Fruit fly (Drosophila melanogaster) whole organism, embryonic: ENCODE data around the gene Scox.

Source experiments
- Atf-2 ChIP-seq: fragments of 200-800 bp; sonication (Bioruptor generic); optimal IDR thresholded peaks from 2 replicates; lab custom pipeline; 2016; ENCODE audit warnings: missing biosample characterization, missing genetic modification characterization
- BEAF-32 ChIP-seq: fragments of 200-800 bp; sonication (Bioruptor generic); optimal IDR thresholded peaks from 3 replicates; lab custom pipeline; 2017; ENCODE audit warnings: missing biosample characterization, missing genetic modification characterization, mild to moderate bottlenecking, moderate library complexity, missing genetic modification reagents
- CG11504 ChIP-seq: fragments of 200-800 bp; sonication (Bioruptor generic); optimal IDR thresholded peaks from 3 replicates; lab custom pipeline; 2019; ENCODE audit warnings: missing biosample characterization, mild to moderate bottlenecking, missing genetic modification characterization, moderate library complexity
- CG13624 ChIP-seq: fragments of 200-800 bp; sonication (Bioruptor generic); optimal IDR thresholded peaks from 2 replicates; lab custom pipeline; 2016; ENCODE audit warnings: missing biosample characterization, missing genetic modification characterization
- CG16813 ChIP-seq: fragments of 200-800 bp; sonication (Bioruptor generic); IDR thresholded peaks from 3 replicates; pipeline ENCODE4 v1.3.6; 2022; ENCODE audit warnings: missing biosample characterization, missing genetic modification characterization; ENCODE audit not compliant: partially characterized antibody
- CG17186 ChIP-seq: fragments of 200-800 bp; sonication (Bioruptor generic); optimal IDR thresholded peaks from 3 replicates; lab custom pipeline; 2017; ENCODE audit warnings: missing biosample characterization, missing genetic modification reagents, missing genetic modification characterization
- CG17829 ChIP-seq: fragments of 200-800 bp; optimal IDR thresholded peaks from 2 replicates; lab custom pipeline; 2019; ENCODE audit warnings: missing biosample characterization, mild to moderate bottlenecking, missing genetic modification characterization, moderate library complexity
- CG1832 ChIP-seq: fragments of 200-800 bp; sonication (Bioruptor generic); optimal IDR thresholded peaks from 2 replicates; lab custom pipeline; 2017; ENCODE audit warnings: missing biosample characterization, mild to moderate bottlenecking, missing genetic modification characterization, inconsistent platforms
- CG2875 ChIP-seq: fragments of 200-800 bp; sonication (Bioruptor generic); optimal IDR thresholded peaks from 2 replicates; lab custom pipeline; 2017; ENCODE audit warnings: missing biosample characterization, mild to moderate bottlenecking, missing genetic modification characterization, missing genetic modification reagents
- CG32767 ChIP-seq: fragments of 200-800 bp; sonication (Bioruptor generic); IDR thresholded peaks from 2 replicates; pipeline ENCODE4 v1.3.6; 2022; ENCODE audit warnings: missing biosample characterization, missing genetic modification characterization
- CG4854 ChIP-seq: fragments of 200-800 bp; sonication (Bioruptor generic); optimal IDR thresholded peaks from 2 replicates; lab custom pipeline; 2016; ENCODE audit warnings: missing biosample characterization, missing genetic modification characterization, inconsistent platforms
- CG5245 ChIP-seq: fragments of 200-800 bp; sonication (Bioruptor generic); optimal IDR thresholded peaks from 3 replicates; lab custom pipeline; 2016; ENCODE audit warnings: missing biosample characterization, missing genetic modification characterization
- CG6765 ChIP-seq: fragments of 200-800 bp; sonication (Bioruptor generic); optimal IDR thresholded peaks from 3 replicates; lab custom pipeline; 2017; ENCODE audit warnings: missing biosample characterization, mild to moderate bottlenecking, missing genetic modification characterization
- CG7556 ChIP-seq: fragments of 200-800 bp; sonication (Bioruptor generic); optimal IDR thresholded peaks from 2 replicates; lab custom pipeline; 2017; ENCODE audit warnings: missing biosample characterization, mild to moderate bottlenecking, missing genetic modification characterization
- CG9797 ChIP-seq: fragments of 200-800 bp; sonication (Bioruptor generic); optimal IDR thresholded peaks from 3 replicates; lab custom pipeline; 2018; ENCODE audit warnings: missing biosample characterization, mild to moderate bottlenecking, missing genetic modification characterization
- CkIIα-i1 ChIP-seq: fragments of 200-800 bp; sonication (Bioruptor generic); IDR thresholded peaks from 2 replicates; pipeline ENCODE4 v1.3.6; 2022; ENCODE audit warnings: missing biosample characterization, missing genetic modification characterization
- Dek ChIP-seq: fragments of 200-800 bp; sonication (Bioruptor generic); optimal IDR thresholded peaks from 3 replicates; lab custom pipeline; 2019; ENCODE audit warnings: missing biosample characterization, mild to moderate bottlenecking, missing genetic modification characterization, moderate library complexity
- Fer3 ChIP-seq: fragments of 200-800 bp; sonication (Bioruptor generic); optimal IDR thresholded peaks from 2 replicates; lab custom pipeline; 2018; ENCODE audit warnings: missing biosample characterization, mild to moderate bottlenecking, missing genetic modification characterization, moderate library complexity
- GATAe ChIP-seq: fragments of 200-800 bp; sonication (Bioruptor generic); conservative IDR thresholded peaks from 2 replicates; pipeline ENCODE4 v1.3.6; 2022; ENCODE audit warnings: missing biosample characterization, missing genetic modification characterization
- Gug ChIP-seq: fragments of 200-800 bp; sonication (Bioruptor generic); IDR thresholded peaks from 4 replicates; pipeline ENCODE4 v1.3.6; 2022; ENCODE audit warnings: missing biosample characterization, missing genetic modification characterization
- HLH3B ChIP-seq: fragments of 200-800 bp; sonication (Bioruptor generic); IDR thresholded peaks from 2 replicates; pipeline ENCODE4 v1.3.6; 2022; ENCODE audit warnings: missing biosample characterization, missing genetic modification characterization
- Hr51 ChIP-seq, 2 experiments: fragments of 200-800 bp; sonication (Bioruptor generic); optimal IDR thresholded peaks; 2 replicates in 1 of 2; 3 replicates in 1 of 2; lab custom pipeline; 2016 to 2018; ENCODE audit warnings: missing biosample characterization in 2 of 2, missing genetic modification characterization in 2 of 2, mild to moderate bottlenecking in 1 of 2, moderate library complexity in 1 of 2
- MTF-1 ChIP-seq: fragments of 200-800 bp; sonication (Bioruptor generic); optimal IDR thresholded peaks from 2 replicates; lab custom pipeline; 2018; ENCODE audit warnings: missing biosample characterization, mild to moderate bottlenecking, missing genetic modification characterization, borderline replicate concordance
- Max ChIP-seq: fragments of 200-800 bp; sonication (Bioruptor generic); optimal IDR thresholded peaks from 2 replicates; lab custom pipeline; 2016; ENCODE audit warnings: missing biosample characterization, mild to moderate bottlenecking, missing genetic modification characterization
- NC2α ChIP-seq: fragments of 200-800 bp; sonication (Bioruptor generic); optimal IDR thresholded peaks from 2 replicates; lab custom pipeline; 2016; ENCODE audit warnings: missing biosample characterization, missing genetic modification characterization
- NK7.1 ChIP-seq: fragments of 200-800 bp; sonication (Bioruptor generic); optimal IDR thresholded peaks from 3 replicates; lab custom pipeline; 2016; ENCODE audit warnings: missing biosample characterization, missing genetic modification characterization
- Opbp ChIP-seq: fragments of 200-800 bp; sonication (Bioruptor generic); IDR thresholded peaks from 3 replicates; pipeline ENCODE4 v1.3.6; 2022; ENCODE audit warnings: missing biosample characterization, missing genetic modification characterization; ENCODE audit not compliant: partially characterized antibody
- Sox102F ChIP-seq: fragments of 200-800 bp; sonication (Bioruptor generic); optimal IDR thresholded peaks from 2 replicates; lab custom pipeline; 2018; ENCODE audit warnings: missing biosample characterization, mild to moderate bottlenecking, missing genetic modification characterization, moderate library complexity
- Stat92E ChIP-seq, 3 experiments: fragments of >200 bp in 2 of 3; fragments of 200-800 bp in 1 of 3; sonication (Bioruptor generic) in 1 of 3; optimal IDR thresholded peaks; 2 replicates each; lab custom pipeline; 2017 to 2019; ENCODE audit warnings: missing biosample characterization in 3 of 3, missing genetic modification characterization in 3 of 3, mild to moderate bottlenecking in 1 of 3, moderate library complexity in 1 of 3
- Taf1 ChIP-seq: fragments of 200-800 bp; sonication (Bioruptor generic); IDR thresholded peaks from 2 replicates; pipeline ENCODE4 v1.3.6; 2022; ENCODE audit warnings: missing biosample characterization, missing genetic modification characterization
- amos ChIP-seq: fragments of 200-800 bp; sonication (Bioruptor generic); IDR thresholded peaks from 2 replicates; pipeline ENCODE4 v1.3.6; 2022; ENCODE audit warnings: missing biosample characterization, missing genetic modification characterization; ENCODE audit not compliant: partially characterized antibody
- btn ChIP-seq: fragments of 200-800 bp; sonication (Bioruptor generic); optimal IDR thresholded peaks from 2 replicates; lab custom pipeline; 2016; ENCODE audit warnings: missing biosample characterization, missing genetic modification characterization
- caup ChIP-seq: fragments of 200-800 bp; sonication (Bioruptor generic); optimal IDR thresholded peaks from 3 replicates; lab custom pipeline; 2017; ENCODE audit warnings: missing biosample characterization, mild to moderate bottlenecking, missing genetic modification characterization, moderate library complexity; ENCODE audit not compliant: severe bottlenecking
- chn ChIP-seq: fragments of 200-800 bp; sonication (Bioruptor generic); optimal IDR thresholded peaks from 2 replicates; lab custom pipeline; 2016; ENCODE audit warnings: missing biosample characterization, missing genetic modification characterization
- dmrt11E ChIP-seq: fragments of 200-800 bp; sonication (Bioruptor generic); optimal IDR thresholded peaks from 3 replicates; lab custom pipeline; 2018; ENCODE audit warnings: missing biosample characterization, mild to moderate bottlenecking, missing genetic modification characterization, moderate library complexity
- emc ChIP-seq: fragments of 200-800 bp; sonication (Bioruptor generic); optimal IDR thresholded peaks from 2 replicates; lab custom pipeline; 2016; ENCODE audit warnings: missing biosample characterization, missing genetic modification characterization
- gt ChIP-seq: fragments of 200-800 bp; sonication (Bioruptor generic); IDR thresholded peaks from 2 replicates; pipeline ENCODE4 v1.3.6; 2022; ENCODE audit warnings: missing biosample characterization, missing genetic modification characterization
- ind ChIP-seq: fragments of 200-800 bp; sonication (Bioruptor generic); optimal IDR thresholded peaks from 3 replicates; lab custom pipeline; 2016; ENCODE audit warnings: missing biosample characterization, missing genetic modification characterization
- jigr1 ChIP-seq: fragments of 200-800 bp; sonication (Bioruptor generic); IDR thresholded peaks from 3 replicates; pipeline ENCODE4 v1.3.6; 2022; ENCODE audit warnings: missing biosample characterization, missing genetic modification characterization
- lov ChIP-seq, 2 experiments: fragments of 200-800 bp in 1 of 2; fragments of >200 bp in 1 of 2; sonication (Bioruptor generic) in 1 of 2; IDR thresholded peaks in 1 of 2; optimal IDR thresholded peaks in 1 of 2; 2 replicates in 1 of 2; 3 replicates in 1 of 2; pipeline versions ENCODE4 v1.3.6 to Lab custom; 2017 to 2022; ENCODE audit warnings: missing biosample characterization in 1 of 2, missing genetic modification characterization in 1 of 2
- nmo ChIP-seq: fragments of 200-800 bp; sonication (Bioruptor generic); optimal IDR thresholded peaks from 2 replicates; lab custom pipeline; 2018; ENCODE audit warnings: missing biosample characterization, mild to moderate bottlenecking, missing genetic modification characterization, moderate library complexity
- pum ChIP-seq: fragments of 200-800 bp; sonication (Bioruptor generic); optimal IDR thresholded peaks from 2 replicates; lab custom pipeline; 2016; ENCODE audit warnings: missing biosample characterization, missing genetic modification characterization
- sens-2 ChIP-seq: fragments of 200-800 bp; sonication (Bioruptor generic); IDR thresholded peaks from 2 replicates; pipeline ENCODE4 v1.3.6; 2022; ENCODE audit warnings: missing biosample characterization, missing genetic modification characterization
- so ChIP-seq: fragments of 200-800 bp; sonication (Bioruptor generic); IDR thresholded peaks from 3 replicates; pipeline ENCODE4 v1.3.6; 2022; ENCODE audit warnings: missing biosample characterization, missing genetic modification characterization
- toy ChIP-seq: fragments of 200-800 bp; sonication (Bioruptor generic); IDR thresholded peaks from 2 replicates; pipeline ENCODE4 v1.3.6; 2022; ENCODE audit warnings: missing biosample characterization, missing genetic modification characterization
- vfl ChIP-seq: fragments of 200-800 bp; sonication (Bioruptor generic); optimal IDR thresholded peaks from 2 replicates; lab custom pipeline; 2016; ENCODE audit warnings: missing biosample characterization, missing genetic modification characterization
- yki ChIP-seq: fragments of >200 bp; optimal IDR thresholded peaks from 3 replicates; lab custom pipeline; 2018

Scox gene

DNA sequence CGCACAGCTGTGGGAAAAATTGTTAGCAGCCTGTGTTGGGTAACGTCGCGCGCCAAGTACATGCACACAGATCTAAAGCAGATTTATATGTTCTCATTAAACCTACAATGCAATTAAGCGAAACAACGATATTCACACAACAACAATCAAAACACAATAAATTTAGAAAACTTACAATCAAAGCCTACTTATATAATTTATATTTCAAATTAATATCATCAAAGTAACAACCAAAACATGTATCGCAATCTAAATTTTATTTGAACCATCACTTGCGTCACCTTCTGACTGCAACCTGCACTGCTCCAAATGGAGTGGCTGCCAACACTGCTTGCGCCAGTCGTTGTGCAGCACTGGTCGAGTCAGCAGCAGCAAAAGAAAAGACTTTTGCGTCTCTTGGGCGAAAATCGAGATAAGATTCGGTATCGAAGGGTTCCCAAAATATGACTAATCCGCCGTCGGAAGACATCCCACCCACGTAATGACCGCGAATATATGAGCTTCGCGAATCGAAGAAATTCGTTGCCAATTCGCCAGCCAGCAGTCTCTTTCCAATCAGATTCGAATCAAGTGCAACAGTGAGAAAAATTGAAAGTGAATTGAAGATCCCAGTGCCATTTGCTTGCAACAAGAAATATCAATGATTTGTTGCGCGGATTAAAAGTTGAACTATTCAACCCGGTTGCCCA is 12.7 kb upstream of the Scox start, which contains the start of the genes CG8892 and CG34126 (continued):
- TF ChIP-seq BEAF-32 (peak; percentile 68), emc (peak; percentile 93), NC2α (GFP tag; lab: Kevin White, UChicago) (peak; percentile 80), jigr1 (peak; percentile 95), NK7.1 (peak; percentile 82), CG17829 (tag; lab: Kevin White, UChicago) (peak; percentile 98), nmo (GFP tag; lab: Kevin White, UChicago) (peak; percentile 98), Taf1 (GFP tag; lab: Robert Waterston, UW) (peak; percentile 88), CG7556 (GFP tag; lab: Kevin White, UChicago) (peak; percentile 97), Hr51 (GFP tag; optimal IDR thresholded peaks at IDR 0.05; lab: Kevin White, UChicago) (peak; percentile 95 to 98), CG5245 (peak; percentile 96), Sox102F (GFP tag; lab: Kevin White, UChicago) (peak; percentile 94), HLH3B (GFP tag; lab: Robert Waterston, UW) (peak; percentile 94), btn (GFP tag; lab: Kevin White, UChicago) (peak; percentile 64), chn (GFP tag; lab: Kevin White, UChicago) (peak; percentile 98), CG11504 (tag; lab: Kevin White, UChicago) (peak; percentile 95), CG9797 (GFP tag; lab: Kevin White, UChicago) (peak; percentile 65), sens-2 (GFP tag; lab: Robert Waterston, UW) (peak; percentile 77), CG13624 (GFP tag; lab: Kevin White, UChicago) (peak; percentile 96), toy (peak; percentile 93), ind (GFP tag; lab: Kevin White, UChicago) (peak; percentile 99), caup (GFP tag; lab: Kevin White, UChicago) (peak; percentile 96), CG6765 (peak; percentile 91), so (GFP tag; lab: Robert Waterston, UW) (peak; percentile 95), CkIIα-i1 (GFP tag; lab: Robert Waterston, UW) (peak; percentile 83; the same call in 1 of the 2 replicates), Dek (tag; lab: Kevin White, UChicago) (peak; percentile 96), dmrt11E (tag; lab: Kevin White, UChicago) (peak; percentile 96), Atf-2 (GFP tag; lab: Kevin White, UChicago) (peak; percentile 94), CG4854 (GFP tag; lab: Kevin White, UChicago) (peak; percentile 95), pum (GFP tag; lab: Kevin White, UChicago) (peak; percentile 99), Gug (GFP tag; lab: Robert Waterston, UW) (peak; percentile 99), yki (no peak), CG17186 (GFP tag; lab: Kevin White, UChicago) (peak; percentile 95), CG1832 (GFP tag; lab: Kevin White, UChicago) (peak; percentile 3), Stat92E (GFP tag; optimal IDR thresholded peaks at IDR 0.05; lab: Kevin White, UChicago) (peak in 1 of 3 experiments; percentile 76), CG32767 (GFP tag; lab: Robert Waterston, UW) (peak; percentile 93), CG2875 (GFP tag; lab: Kevin White, UChicago) (peak; percentile 91), MTF-1 (GFP tag; lab: Kevin White, UChicago) (peak; percentile 81), CG16813 (GFP tag; lab: Robert Waterston, UW) (peak; percentile 36; the same call in 2 of the 3 replicates), Max (GFP tag; lab: Kevin White, UChicago) (peak; percentile 99), GATAe (GFP tag; lab: Robert Waterston, UW) (peak; percentile 89), lov (optimal IDR thresholded peaks at IDR 0.05; lab: Kevin White, UChicago) (no peak), lov (GFP tag; IDR thresholded peaks at IDR 0.05; lab: Robert Waterston, UW) (peak; percentile 72; the same call in 2 of the 3 replicates), amos (GFP tag; lab: Robert Waterston, UW) (peak; percentile 48; the same call in 1 of the 2 replicates), Fer3 (tag; lab: Kevin White, UChicago) (peak; percentile 97), vfl (peak; percentile 97), gt (GFP tag; lab: Robert Waterston, UW) (peak; percentile 94), Opbp (GFP tag; lab: Robert Waterston, UW) (0 out of 3 replicates have a peak, but pooled peaks have one; percentile 28)
